Fruit fly (Drosophila melanogaster) whole organism, pupa: ENCODE measurements around the gene CG10589.

Experiments used
- CG10348 ChIP-seq: fragments of 200-800 bp; sonication (Bioruptor generic); IDR thresholded peaks from 2 replicates; pipeline ENCODE4 v1.3.6; 2022; ENCODE audit warnings: missing biosample characterization, missing genetic modification characterization
- CG12605 ChIP-seq: fragments of 200-800 bp; sonication (Bioruptor generic); IDR thresholded peaks from 2 replicates; pipeline ENCODE4 v1.3.6; 2022; ENCODE audit warnings: missing biosample characterization, missing genetic modification characterization
- CG13204 ChIP-seq: fragments of 200-800 bp; sonication (Bioruptor generic); optimal IDR thresholded peaks from 2 replicates; lab custom pipeline; 2018; ENCODE audit warnings: missing biosample characterization, mild to moderate bottlenecking, missing genetic modification characterization, moderate library complexity
- CG14655 ChIP-seq: fragments of 200-800 bp; sonication (Bioruptor generic); optimal IDR thresholded peaks from 3 replicates; lab custom pipeline; 2017; ENCODE audit warnings: mild to moderate bottlenecking, missing biosample characterization, missing genetic modification reagents, missing genetic modification characterization
- CG15710 ChIP-seq: fragments of 200-800 bp; sonication (Bioruptor generic); optimal IDR thresholded peaks from 2 replicates; lab custom pipeline; 2018; ENCODE audit warnings: missing biosample characterization, mild to moderate bottlenecking, missing genetic modification characterization, moderate library complexity
- CG17806 ChIP-seq: fragments of 200-800 bp; sonication (Bioruptor generic); optimal IDR thresholded peaks from 2 replicates; lab custom pipeline; 2018; ENCODE audit warnings: missing biosample characterization, mild to moderate bottlenecking, missing genetic modification characterization, moderate library complexity
- CG32121 ChIP-seq: fragments of 200-800 bp; sonication (Bioruptor generic); IDR thresholded peaks from 2 replicates; pipeline ENCODE4 v1.3.6; 2022; ENCODE audit warnings: missing biosample characterization, missing genetic modification characterization
- CG34367 ChIP-seq: fragments of 200-800 bp; sonication (Bioruptor generic); optimal IDR thresholded peaks from 2 replicates; lab custom pipeline; 2018; ENCODE audit warnings: missing biosample characterization, mild to moderate bottlenecking, missing genetic modification characterization
- CG4496 ChIP-seq: fragments of 200-800 bp; sonication (Bioruptor generic); IDR thresholded peaks from 3 replicates; pipeline ENCODE4 v1.3.6; 2022; ENCODE audit warnings: missing biosample characterization, missing genetic modification characterization
- CG8159 ChIP-seq: fragments of 200-800 bp; sonication (Bioruptor generic); optimal IDR thresholded peaks from 3 replicates; lab custom pipeline; 2018; ENCODE audit warnings: missing biosample characterization, mild to moderate bottlenecking, missing genetic modification characterization, moderate library complexity
- CG8301 ChIP-seq: fragments of 200-800 bp; sonication (Bioruptor generic); optimal IDR thresholded peaks from 2 replicates; lab custom pipeline; 2018; ENCODE audit warnings: missing biosample characterization, mild to moderate bottlenecking, missing genetic modification characterization
- CG9948 ChIP-seq: fragments of 200-800 bp; sonication (Bioruptor generic); optimal IDR thresholded peaks from 2 replicates; lab custom pipeline; 2018; ENCODE audit warnings: missing biosample characterization, mild to moderate bottlenecking, missing genetic modification characterization, moderate library complexity
- D1 ChIP-seq: fragments of 200-800 bp; sonication (Bioruptor generic); optimal IDR thresholded peaks from 2 replicates; lab custom pipeline; 2018; ENCODE audit warnings: missing biosample characterization, mild to moderate bottlenecking, missing genetic modification characterization, moderate library complexity
- EcR ChIP-seq: fragments of 200-800 bp; sonication (Bioruptor generic); optimal IDR thresholded peaks from 3 replicates; lab custom pipeline; 2019; ENCODE audit warnings: missing biosample characterization, missing genetic modification characterization, mild to moderate bottlenecking, moderate library complexity, missing genetic modification reagents
- Ets98B ChIP-seq: fragments of 200-800 bp; sonication (Bioruptor generic); IDR thresholded peaks from 2 replicates; pipeline ENCODE4 v1.3.6; 2022; ENCODE audit warnings: missing biosample characterization, missing genetic modification characterization
- Pif1A ChIP-seq: fragments of 200-800 bp; sonication (Bioruptor generic); optimal IDR thresholded peaks from 3 replicates; lab custom pipeline; 2016; ENCODE audit warnings: missing biosample characterization, missing genetic modification characterization
- Pif1B ChIP-seq: fragments of 200-800 bp; sonication (Bioruptor generic); optimal IDR thresholded peaks from 3 replicates; lab custom pipeline; 2016; ENCODE audit warnings: missing biosample characterization, missing genetic modification characterization
- Snoo ChIP-seq: fragments of 200-800 bp; sonication (Bioruptor generic); optimal IDR thresholded peaks from 3 replicates; lab custom pipeline; 2017; ENCODE audit warnings: missing biosample characterization, mild to moderate bottlenecking, missing genetic modification characterization, inconsistent platforms
- fd96Ca ChIP-seq: fragments of 200-800 bp; sonication (Bioruptor generic); IDR thresholded peaks from 3 replicates; pipeline ENCODE4 v1.3.6; 2022; ENCODE audit warnings: missing biosample characterization, missing genetic modification characterization
- gl ChIP-seq: fragments of 200-800 bp; sonication (Bioruptor generic); optimal IDR thresholded peaks from 2 replicates; lab custom pipeline; 2018; ENCODE audit warnings: missing biosample characterization, mild to moderate bottlenecking, missing genetic modification characterization
- rn ChIP-seq: fragments of 200-800 bp; sonication (Bioruptor generic); IDR thresholded peaks from 2 replicates; pipeline ENCODE4 v1.3.6; 2022; ENCODE audit warnings: missing biosample characterization, missing genetic modification characterization

The CG10589 gene

DNA sequence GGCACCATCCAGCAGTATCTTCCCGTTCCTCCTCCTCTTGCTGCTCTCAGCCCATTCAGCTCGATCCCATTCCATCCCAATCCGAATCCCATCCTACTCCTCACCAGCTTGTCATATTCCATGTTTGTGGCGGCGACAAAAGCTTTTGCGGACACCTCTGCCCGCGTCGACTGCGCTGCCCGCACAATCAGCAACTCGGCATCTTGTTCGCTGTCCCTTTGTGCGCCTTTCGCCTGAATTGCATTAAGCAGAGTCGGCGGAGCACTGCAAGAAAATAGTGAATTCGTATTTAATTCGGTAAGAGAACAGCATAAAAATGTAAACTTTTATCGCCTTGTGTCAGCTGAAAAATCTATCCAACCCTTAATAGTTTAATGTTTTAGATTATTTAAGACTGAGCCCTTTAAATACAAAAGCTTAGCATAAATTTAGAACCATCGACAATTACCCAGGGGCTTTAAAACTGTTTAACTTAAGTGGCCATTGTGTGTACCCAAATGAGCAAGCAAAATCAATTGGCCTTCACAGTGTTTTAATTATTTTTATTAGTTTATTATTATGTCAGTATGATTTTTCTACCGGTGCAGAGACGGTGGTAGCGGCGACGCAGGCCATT is 23.0 kb downstream of the CG10589 start:
- peak; percentile 94 for TF ChIP-seq Pif1A (GFP tag; lab: Kevin White, UChicago)
- peak; percentile 40; the same call in 1 of the 2 replicates for TF ChIP-seq CG32121 (GFP tag; lab: Robert Waterston, UW)
- TF ChIP-seq CG8301 (tag; lab: Kevin White, UChicago) = peak; percentile 92
- no peak for TF ChIP-seq CG10348 (GFP tag; lab: Robert Waterston, UW)
- TF ChIP-seq CG34367 (tag; lab: Kevin White, UChicago) = peak; percentile 94
- peak; percentile 82 for TF ChIP-seq fd96Ca
- no peak; the same call in 1 of the 2 replicates for TF ChIP-seq CG12605 (GFP tag; lab: Robert Waterston, UW)
- TF ChIP-seq Snoo (tag; lab: Kevin White, UChicago) = peak; percentile 89
- TF ChIP-seq CG15710 = peak; percentile 97
- TF ChIP-seq CG14655 (GFP tag; lab: Kevin White, UChicago) = peak; percentile 97
- TF ChIP-seq CG8159 = peak; percentile 98
- TF ChIP-seq Pif1B (GFP tag; lab: Kevin White, UChicago) = peak; percentile 94
- peak; percentile 93 for TF ChIP-seq D1 (tag; lab: Kevin White, UChicago)
- peak; percentile 67 for TF ChIP-seq rn (GFP tag; lab: Robert Waterston, UW)
- TF ChIP-seq Ets98B (GFP tag; lab: Robert Waterston, UW) = peak; percentile 13; the same call in 1 of the 2 replicates
- peak; percentile 60 for TF ChIP-seq CG13204 (GFP tag; lab: Kevin White, UChicago)
- peak; percentile 45; the same call in 2 of the 3 replicates for TF ChIP-seq CG4496 (GFP tag; lab: Robert Waterston, UW)
- TF ChIP-seq CG9948 (tag; lab: Kevin White, UChicago) = peak; percentile 98
- TF ChIP-seq CG17806 (tag; lab: Kevin White, UChicago) = peak; percentile 94
- peak; percentile 77 for TF ChIP-seq gl
- no peak for TF ChIP-seq EcR

DNA sequence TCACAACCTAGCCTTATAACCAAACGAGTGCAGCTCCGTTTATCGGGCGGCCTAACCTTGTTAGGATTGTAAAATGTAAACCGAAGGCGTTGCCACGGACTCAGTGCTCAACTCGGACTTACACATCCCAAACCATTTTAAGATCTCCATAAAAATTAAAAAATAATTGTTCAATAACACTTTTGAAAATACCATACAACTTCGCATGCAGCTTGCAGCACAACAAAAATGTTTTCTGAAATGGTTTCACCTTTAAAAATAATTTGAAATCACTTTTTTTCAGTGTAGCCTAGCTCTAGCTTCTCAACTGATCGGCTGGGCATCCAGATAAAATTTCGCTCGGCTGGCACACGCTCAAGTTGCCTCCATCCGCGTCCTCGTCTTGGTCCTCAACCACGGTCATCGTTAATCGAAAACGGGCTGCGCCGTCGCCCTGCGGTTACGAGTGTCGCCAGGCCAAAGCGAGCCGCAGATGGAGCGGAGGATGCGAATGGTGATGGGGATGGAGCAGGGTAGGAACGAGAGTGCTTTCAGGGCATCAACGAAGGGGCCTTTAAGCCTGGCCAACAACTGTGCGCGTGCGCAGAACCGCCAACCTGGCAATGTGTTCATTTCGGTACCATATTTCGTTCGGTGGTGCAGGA is 24.0 kb downstream of the CG10589 start:
- TF ChIP-seq Pif1B (GFP tag; lab: Kevin White, UChicago) (peak; percentile 83), CG12605 (GFP tag; lab: Robert Waterston, UW) (peak; percentile 78), D1 (tag; lab: Kevin White, UChicago) (peak; percentile 77), CG34367 (tag; lab: Kevin White, UChicago) (peak; percentile 89), Ets98B (GFP tag; lab: Robert Waterston, UW) (peak; percentile 74), CG10348 (GFP tag; lab: Robert Waterston, UW) (no peak), CG9948 (tag; lab: Kevin White, UChicago) (peak; percentile 92), rn (GFP tag; lab: Robert Waterston, UW) (0 out of 2 replicates have a peak, but pooled peaks have one; percentile 41), Pif1A (GFP tag; lab: Kevin White, UChicago) (peak; percentile 88), Snoo (tag; lab: Kevin White, UChicago) (peak; percentile 48), CG32121 (GFP tag; lab: Robert Waterston, UW) (peak; percentile 60; the same call in 1 of the 2 replicates), CG8159 (peak; percentile 89), fd96Ca (peak; percentile 82), CG8301 (tag; lab: Kevin White, UChicago) (peak; percentile 86), EcR (peak; percentile 63), CG4496 (GFP tag; lab: Robert Waterston, UW) (peak; percentile 91), CG17806 (tag; lab: Kevin White, UChicago) (peak; percentile 88), CG15710 (peak; percentile 87), CG14655 (GFP tag; lab: Kevin White, UChicago) (peak; percentile 88), CG13204 (GFP tag; lab: Kevin White, UChicago) (peak; percentile 85), gl (peak; percentile 76)

DNA sequence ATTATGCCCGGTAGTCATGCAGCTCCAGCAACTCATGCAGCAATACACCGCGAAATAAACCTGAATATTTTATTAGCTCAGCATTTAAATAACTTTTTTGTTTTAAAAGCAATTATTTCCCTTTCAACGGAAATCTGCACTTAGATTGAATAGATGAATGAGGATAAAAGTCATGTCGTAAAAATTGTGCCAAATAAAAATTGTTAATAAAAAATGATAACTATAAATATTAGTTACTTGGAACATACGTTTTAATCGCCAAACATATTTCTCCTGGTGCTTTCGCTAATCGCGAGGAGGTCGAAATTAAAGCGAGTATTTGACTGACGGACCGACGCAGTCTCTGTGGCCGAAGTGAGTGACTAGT is 24.5 kb downstream of the CG10589 start:
- TF ChIP-seq CG8159 (peak; percentile 83), fd96Ca (no peak), Snoo (tag; lab: Kevin White, UChicago) (peak; percentile 21), CG12605 (GFP tag; lab: Robert Waterston, UW) (no peak), CG14655 (GFP tag; lab: Kevin White, UChicago) (peak; percentile 72), CG32121 (GFP tag; lab: Robert Waterston, UW) (peak; percentile 16; the same call in 1 of the 2 replicates), CG10348 (GFP tag; lab: Robert Waterston, UW) (no peak), CG13204 (GFP tag; lab: Kevin White, UChicago) (no peak), gl (peak; percentile 40), CG4496 (GFP tag; lab: Robert Waterston, UW) (no peak), Ets98B (GFP tag; lab: Robert Waterston, UW) (no peak), CG17806 (tag; lab: Kevin White, UChicago) (peak; percentile 73), Pif1A (GFP tag; lab: Kevin White, UChicago) (peak; percentile 58), rn (GFP tag; lab: Robert Waterston, UW) (no peak), CG8301 (tag; lab: Kevin White, UChicago) (peak; percentile 62), CG34367 (tag; lab: Kevin White, UChicago) (peak; percentile 77), EcR (no peak), D1 (tag; lab: Kevin White, UChicago) (peak; percentile 13), CG15710 (peak; percentile 77), Pif1B (GFP tag; lab: Kevin White, UChicago) (peak; percentile 27), CG9948 (tag; lab: Kevin White, UChicago) (peak; percentile 71)
